Worm (Caenorhabditis elegans) whole organism, mixed stage, embryonic: ENCODE data around the gene fbxa-77.

ENCODE experiments used
- M03D4.4 ChIP-seq: sonication (generic microtip); optimal IDR thresholded peaks from 2 replicates; lab custom pipeline; 2017; ENCODE audit warnings: mild to moderate bottlenecking, missing genetic modification characterization, missing compliant biosample characterization
- bed-3 ChIP-seq: fragments of 200-800 bp; sonication (Bioruptor generic); optimal IDR thresholded peaks from 3 replicates; lab custom pipeline; 2018; ENCODE audit warnings: mild to moderate bottlenecking, missing genetic modification characterization, moderate library complexity, missing compliant biosample characterization
- blmp-1 ChIP-seq: fragments of 150-350 bp; optimal IDR thresholded peaks from 2 replicates; lab custom pipeline; 2014; ENCODE audit warnings: missing biosample characterization, missing genetic modification characterization
- ceh-39 ChIP-seq: fragments of 150-350 bp; optimal IDR thresholded peaks from 2 replicates; lab custom pipeline; 2014; ENCODE audit warnings: missing biosample characterization, missing genetic modification characterization
- ceh-43 ChIP-seq: fragments of 200-800 bp; sonication (Bioruptor generic); optimal IDR thresholded peaks from 2 replicates; lab custom pipeline; 2018; ENCODE audit warnings: mild to moderate bottlenecking, missing genetic modification characterization, moderate library complexity, missing compliant biosample characterization
- ceh-83 ChIP-seq: fragments of 200-800 bp; sonication (Bioruptor generic); optimal IDR thresholded peaks from 2 replicates; lab custom pipeline; 2018; ENCODE audit warnings: mild to moderate bottlenecking, missing genetic modification characterization, missing compliant biosample characterization
- ces-1 ChIP-seq: fragments of 150-350 bp; optimal IDR thresholded peaks from 2 replicates; lab custom pipeline; 2014; ENCODE audit warnings: missing biosample characterization, missing genetic modification reagents, missing genetic modification characterization
- cnd-1 ChIP-seq: fragments of 200-800 bp; sonication (Bioruptor generic); optimal IDR thresholded peaks from 2 replicates; lab custom pipeline; 2018; ENCODE audit warnings: mild to moderate bottlenecking, missing genetic modification characterization, missing compliant biosample characterization
- elt-3 ChIP-seq: fragments of 150-350 bp; optimal IDR thresholded peaks from 2 replicates; lab custom pipeline; 2014; ENCODE audit warnings: missing biosample characterization, missing genetic modification characterization
- flh-1 ChIP-seq: fragments of 200-800 bp; sonication (Bioruptor generic); optimal IDR thresholded peaks from 2 replicates; lab custom pipeline; 2018; ENCODE audit warnings: mild to moderate bottlenecking, missing genetic modification characterization, moderate library complexity, missing compliant biosample characterization
- ham-2 ChIP-seq: fragments of 200-800 bp; sonication (Bioruptor generic); optimal IDR thresholded peaks from 2 replicates; lab custom pipeline; 2018; ENCODE audit warnings: mild to moderate bottlenecking, missing genetic modification characterization, missing compliant biosample characterization
- hlh-1 ChIP-seq: fragments of 150-350 bp; optimal IDR thresholded peaks from 2 replicates; lab custom pipeline; 2014; ENCODE audit warnings: missing biosample characterization, missing genetic modification reagents, missing genetic modification characterization
- lin-13 ChIP-seq: fragments of 150-350 bp; optimal IDR thresholded peaks from 2 replicates; lab custom pipeline; 2014; ENCODE audit warnings: missing biosample characterization, missing genetic modification characterization
- lin-32 ChIP-seq: fragments of 200-800 bp; sonication (Bioruptor generic); optimal IDR thresholded peaks from 2 replicates; lab custom pipeline; 2018; ENCODE audit warnings: mild to moderate bottlenecking, missing genetic modification characterization, missing compliant biosample characterization
- lsy-2 ChIP-seq: fragments of 150-350 bp; optimal IDR thresholded peaks from 2 replicates; lab custom pipeline; 2014; ENCODE audit warnings: missing biosample characterization, missing genetic modification characterization
- mab-5 ChIP-seq: fragments of 150-350 bp; optimal IDR thresholded peaks from 2 replicates; lab custom pipeline; 2014; ENCODE audit warnings: missing biosample characterization, missing genetic modification characterization
- mep-1 ChIP-seq: fragments of 150-350 bp; optimal IDR thresholded peaks from 2 replicates; lab custom pipeline; 2017; ENCODE audit warnings: missing biosample characterization, missing genetic modification reagents, missing genetic modification characterization, inconsistent platforms
- mls-2 ChIP-seq: sonication (generic microtip); optimal IDR thresholded peaks from 2 replicates; lab custom pipeline; 2016; ENCODE audit warnings: mild to moderate bottlenecking, missing genetic modification characterization, moderate library complexity, missing compliant biosample characterization
- nhr-12 ChIP-seq: fragments of 150-350 bp; optimal IDR thresholded peaks from 2 replicates; lab custom pipeline; 2014; ENCODE audit warnings: missing biosample characterization, missing genetic modification characterization
- nhr-237 ChIP-seq: fragments of 150-350 bp; optimal IDR thresholded peaks from 2 replicates; lab custom pipeline; 2014; ENCODE audit warnings: missing biosample characterization, missing genetic modification characterization
- nhr-28 ChIP-seq: fragments of 150-350 bp; optimal IDR thresholded peaks from 2 replicates; lab custom pipeline; 2014; ENCODE audit warnings: missing biosample characterization, missing genetic modification characterization
- nhr-76 ChIP-seq: sonication (generic microtip); optimal IDR thresholded peaks from 2 replicates; lab custom pipeline; 2017; ENCODE audit warnings: missing biosample characterization, missing genetic modification characterization
- pha-4 ChIP-seq: fragments of 150-350 bp; optimal IDR thresholded peaks from 2 replicates; lab custom pipeline; 2018; ENCODE audit warnings: missing biosample characterization, missing genetic modification reagents, missing genetic modification characterization
- snpc-4 ChIP-seq: fragments of 150-350 bp; optimal IDR thresholded peaks from 2 replicates; lab custom pipeline; 2014; ENCODE audit warnings: missing biosample characterization, missing genetic modification characterization
- sptf-1 ChIP-seq: sonication (generic microtip); optimal IDR thresholded peaks from 2 replicates; lab custom pipeline; 2017; ENCODE audit warnings: mild to moderate bottlenecking, missing genetic modification characterization, moderate library complexity, missing compliant biosample characterization
- tbx-8 ChIP-seq: fragments of 200-800 bp; sonication (Bioruptor generic); optimal IDR thresholded peaks from 2 replicates; lab custom pipeline; 2018; ENCODE audit warnings: mild to moderate bottlenecking, missing genetic modification characterization, moderate library complexity, missing compliant biosample characterization
- unc-120 ChIP-seq: sonication (generic microtip); optimal IDR thresholded peaks from 2 replicates; lab custom pipeline; 2017; ENCODE audit warnings: missing genetic modification characterization, missing compliant biosample characterization; ENCODE audit not compliant: poor library complexity, severe bottlenecking
- unc-39 ChIP-seq: fragments of 150-350 bp; optimal IDR thresholded peaks from 2 replicates; lab custom pipeline; 2014; ENCODE audit warnings: missing biosample characterization, missing genetic modification characterization
- unc-62 ChIP-seq: fragments of 150-350 bp; optimal IDR thresholded peaks from 2 replicates; lab custom pipeline; 2014; ENCODE audit warnings: missing biosample characterization, missing genetic modification reagents, missing genetic modification characterization
- ztf-11 ChIP-seq: fragments of 150-350 bp; optimal IDR thresholded peaks from 2 replicates; lab custom pipeline; 2014; ENCODE audit warnings: missing biosample characterization, missing genetic modification characterization

fbxa-77 gene

ce11 chrIII:1273655-1274328 lies 24.5 kb downstream of the fbxa-77 start, which contains the start of gene fbxa-29:
Gene fbxa-29, minus strand, starts transcription at chrIII:1273705.
- TF ChIP-seq tbx-8 (GFP tag; lab: Kevin White, UChicago) (no peak), bed-3 (no peak), nhr-237 (tag; lab: Kevin White, UChicago) (no peak), elt-3 (tag; lab: Kevin White, UChicago) (no peak), lsy-2 (tag; lab: Kevin White, UChicago) (no peak), lin-13 (tag; lab: Kevin White, UChicago) (no peak), pha-4 (tag; lab: Kevin White, UChicago) (no peak), ham-2 (GFP tag; lab: Kevin White, UChicago) (no peak), blmp-1 (tag; lab: Kevin White, UChicago) (no peak), ztf-11 (tag; lab: Kevin White, UChicago) (no peak), mab-5 (no peak), ces-1 (GFP tag; lab: Kevin White, UChicago) (no peak), cnd-1 (tag; lab: Kevin White, UChicago) (no peak), M03D4.4 (no peak), nhr-76 (tag; lab: Kevin White, UChicago) (no peak), snpc-4 (no peak), unc-62 (no peak), ceh-39 (tag; lab: Kevin White, UChicago) (no peak), nhr-12 (no peak)

- TF ChIP-seq lin-32 (GFP tag; lab: Kevin White, UChicago): no peak
- TF ChIP-seq snpc-4: no peak
- no peak for TF ChIP-seq mls-2 (tag; lab: Kevin White, UChicago)
- no peak for TF ChIP-seq unc-62
- no peak for TF ChIP-seq elt-3 (tag; lab: Kevin White, UChicago)
Observed at ce11 chrIII:1275513-1275912, 26.2 kb downstream of the fbxa-77 start, which contains the start of gene fbxa-30. Gene fbxa-30, minus strand, starts transcription at chrIII:1275613.

DNA sequence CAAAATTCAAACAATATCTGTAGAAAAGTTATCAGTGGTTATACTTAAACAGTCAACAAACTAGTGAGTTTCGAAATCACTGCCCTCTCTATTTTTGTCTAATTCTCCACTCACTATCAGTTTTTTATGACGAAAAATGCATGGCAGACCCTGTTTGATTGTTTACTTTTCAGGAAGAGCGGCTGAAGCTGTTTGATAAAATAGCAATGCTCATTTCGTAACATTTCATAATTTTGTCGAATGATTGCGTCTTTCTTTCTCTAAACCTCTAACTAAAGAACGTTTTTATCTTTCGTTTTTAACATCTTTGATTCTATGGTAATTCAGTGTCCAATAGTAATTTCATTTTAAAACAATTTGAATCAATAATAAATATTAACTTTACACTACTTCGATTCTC lies 29.9 kb downstream of the fbxa-77 start:
- TF ChIP-seq ham-2 (GFP tag; lab: Kevin White, UChicago): no peak
- TF ChIP-seq nhr-28 (tag; lab: Kevin White, UChicago): no peak
- TF ChIP-seq nhr-76 (tag; lab: Kevin White, UChicago): no peak
- no peak for TF ChIP-seq unc-39
- no peak for TF ChIP-seq mep-1 (tag; lab: Kevin White, UChicago)
- TF ChIP-seq snpc-4: no peak
- TF ChIP-seq bed-3: no peak
- TF ChIP-seq lin-32 (GFP tag; lab: Kevin White, UChicago): no peak
- TF ChIP-seq hlh-1: no peak
- TF ChIP-seq cnd-1 (tag; lab: Kevin White, UChicago): no peak
- TF ChIP-seq, all 35 proteins: peak for 0

DNA sequence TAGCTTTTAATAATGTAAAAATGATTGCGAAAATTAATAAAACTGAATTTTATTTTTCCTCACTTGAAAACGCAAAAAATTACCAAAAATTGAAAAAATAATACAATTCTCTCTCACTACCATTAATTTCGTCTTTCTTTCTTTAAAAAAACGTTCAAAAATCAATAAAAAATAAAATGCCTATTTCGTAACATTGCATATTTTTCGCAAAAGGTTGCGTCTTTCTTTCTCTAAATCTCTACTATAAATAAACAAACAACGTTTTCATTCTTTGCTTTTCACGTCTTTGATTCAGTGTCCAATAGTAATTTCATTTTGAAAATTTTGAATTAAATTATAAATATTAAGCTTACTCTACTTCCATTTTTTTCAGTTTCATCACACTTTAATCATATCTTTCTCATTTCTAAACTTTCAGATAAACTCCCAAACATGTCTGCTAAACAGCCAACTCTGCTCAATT lies 35.3 kb downstream of the fbxa-77 start, which contains the start of gene fbxa-37:
TSS of gene fbxa-37 (plus strand) at position 413 of the 463 bp plus-strand sequence.
- TF ChIP-seq ztf-11 (tag; lab: Kevin White, UChicago): no peak
- TF ChIP-seq nhr-28 (tag; lab: Kevin White, UChicago): no peak
- TF ChIP-seq unc-120 (tag; lab: Kevin White, UChicago): no peak
- no peak for TF ChIP-seq sptf-1 (tag; lab: Kevin White, UChicago)
- TF ChIP-seq ceh-43 (GFP tag; lab: Kevin White, UChicago): no peak
- no peak for TF ChIP-seq tbx-8 (GFP tag; lab: Kevin White, UChicago)
- TF ChIP-seq nhr-12: no peak
- no peak for TF ChIP-seq lin-32 (GFP tag; lab: Kevin White, UChicago)
- TF ChIP-seq M03D4.4: no peak
- TF ChIP-seq blmp-1 (tag; lab: Kevin White, UChicago): no peak
- no peak for TF ChIP-seq mab-5
- no peak for TF ChIP-seq ces-1 (GFP tag; lab: Kevin White, UChicago)
- no peak for TF ChIP-seq flh-1 (GFP tag; lab: Kevin White, UChicago)
- TF ChIP-seq lsy-2 (tag; lab: Kevin White, UChicago): no peak
- TF ChIP-seq ceh-83: no peak
- no peak for TF ChIP-seq mep-1 (tag; lab: Kevin White, UChicago)
- TF ChIP-seq pha-4 (tag; lab: Kevin White, UChicago): no peak
- no peak for TF ChIP-seq unc-62
- no peak for TF ChIP-seq elt-3 (tag; lab: Kevin White, UChicago)
